Fruit fly (Drosophila melanogaster) whole organism, prepupa: ENCODE measurements around the gene PGAP5.

Experiments
- Blimp-1 ChIP-seq: fragments of 200-800 bp; sonication (Bioruptor generic); optimal IDR thresholded peaks from 3 replicates; lab custom pipeline; 2017; ENCODE audit warnings: missing biosample characterization, missing genetic modification characterization, mild to moderate bottlenecking, moderate library complexity, missing genetic modification reagents
- CG10631 ChIP-seq: fragments of 200-800 bp; sonication (Bioruptor generic); optimal IDR thresholded peaks from 2 replicates; lab custom pipeline; 2016; ENCODE audit warnings: missing biosample characterization, missing genetic modification characterization
- CG10669 ChIP-seq: fragments of 200-800 bp; sonication (Bioruptor generic); optimal IDR thresholded peaks from 3 replicates; lab custom pipeline; 2018; ENCODE audit warnings: missing biosample characterization, mild to moderate bottlenecking, missing genetic modification characterization, moderate library complexity
- CG11294 ChIP-seq: fragments of 200-800 bp; sonication (Bioruptor generic); IDR thresholded peaks from 2 replicates; pipeline ENCODE4 v1.3.6; 2022; ENCODE audit warnings: missing biosample characterization, missing genetic modification characterization
- CG11902 ChIP-seq: fragments of 200-800 bp; sonication (Bioruptor generic); optimal IDR thresholded peaks from 3 replicates; lab custom pipeline; 2016; ENCODE audit warnings: missing biosample characterization, missing genetic modification characterization
- CG15336 ChIP-seq: fragments of 200-800 bp; sonication (Bioruptor generic); IDR thresholded peaks from 2 replicates; pipeline ENCODE4 v1.3.6; 2022; ENCODE audit warnings: missing biosample characterization, missing genetic modification characterization
- CG3032 ChIP-seq: fragments of 200-800 bp; optimal IDR thresholded peaks from 2 replicates; lab custom pipeline; 2019; ENCODE audit warnings: missing biosample characterization, mild to moderate bottlenecking, missing genetic modification characterization, moderate library complexity
- CG31627 ChIP-seq: fragments of 200-800 bp; sonication (Bioruptor generic); optimal IDR thresholded peaks from 3 replicates; lab custom pipeline; 2016; ENCODE audit warnings: missing biosample characterization, missing genetic modification characterization
- CG32006 ChIP-seq: fragments of 200-800 bp; sonication (Bioruptor generic); optimal IDR thresholded peaks from 3 replicates; lab custom pipeline; 2017; ENCODE audit warnings: missing biosample characterization, mild to moderate bottlenecking, missing genetic modification characterization
- CG4318 ChIP-seq: fragments of 200-800 bp; sonication (Bioruptor generic); optimal IDR thresholded peaks from 3 replicates; lab custom pipeline; 2017; ENCODE audit warnings: missing biosample characterization, mild to moderate bottlenecking, missing genetic modification characterization
- CG6163 ChIP-seq: fragments of 200-800 bp; sonication (Bioruptor generic); IDR thresholded peaks from 3 replicates; pipeline ENCODE4 v1.3.6; 2022; ENCODE audit warnings: missing biosample characterization, missing genetic modification characterization
- CG6792 ChIP-seq: fragments of 200-800 bp; sonication (Bioruptor generic); optimal IDR thresholded peaks from 3 replicates; lab custom pipeline; 2016; ENCODE audit warnings: missing biosample characterization, missing genetic modification characterization
- CG6854 ChIP-seq: fragments of 200-800 bp; sonication (Bioruptor generic); optimal IDR thresholded peaks from 2 replicates; lab custom pipeline; 2017; ENCODE audit warnings: missing biosample characterization, mild to moderate bottlenecking, missing genetic modification characterization
- CG8119 ChIP-seq: fragments of 200-800 bp; sonication (Bioruptor generic); IDR thresholded peaks from 3 replicates; pipeline ENCODE4 v1.3.6; 2022; ENCODE audit warnings: missing biosample characterization, missing genetic modification characterization
- Eip78C ChIP-seq: fragments of 200-800 bp; sonication (Bioruptor generic); peaks from one replicate; lab custom pipeline; 2016; ENCODE audit warnings: missing biosample characterization, missing genetic modification characterization
- Gug ChIP-seq: fragments of 200-800 bp; sonication (Bioruptor generic); IDR thresholded peaks from 2 replicates; pipeline ENCODE4 v1.3.6; 2022; ENCODE audit warnings: missing biosample characterization, missing genetic modification characterization
- Hr4 ChIP-seq: fragments of 200-800 bp; sonication (Bioruptor generic); optimal IDR thresholded peaks from 3 replicates; lab custom pipeline; 2016; ENCODE audit warnings: missing biosample characterization, missing genetic modification characterization
- Met ChIP-seq: fragments of 200-800 bp; sonication (Bioruptor generic); optimal IDR thresholded peaks from 3 replicates; lab custom pipeline; 2016; ENCODE audit warnings: missing biosample characterization, missing genetic modification characterization
- Smox ChIP-seq: fragments of 200-800 bp; sonication (Bioruptor generic); optimal IDR thresholded peaks from 3 replicates; lab custom pipeline; 2016; ENCODE audit warnings: missing biosample characterization, missing genetic modification characterization
- Sox102F ChIP-seq: fragments of 200-800 bp; sonication (Bioruptor generic); optimal IDR thresholded peaks from 2 replicates; lab custom pipeline; 2016; ENCODE audit warnings: missing biosample characterization, mild to moderate bottlenecking, missing genetic modification characterization
- Sox14 ChIP-seq: fragments of 200-800 bp; sonication (Bioruptor generic); optimal IDR thresholded peaks from 3 replicates; lab custom pipeline; 2016; ENCODE audit warnings: missing biosample characterization, missing genetic modification characterization
- achi ChIP-seq: fragments of 200-800 bp; sonication (Bioruptor generic); optimal IDR thresholded peaks from 3 replicates; lab custom pipeline; 2016; ENCODE audit warnings: missing biosample characterization, missing genetic modification characterization
- acj6 ChIP-seq: fragments of 200-800 bp; sonication (Bioruptor generic); optimal IDR thresholded peaks from 3 replicates; lab custom pipeline; 2016; ENCODE audit warnings: missing biosample characterization, missing genetic modification characterization
- dac ChIP-seq: fragments of 200-800 bp; sonication (Bioruptor generic); optimal IDR thresholded peaks from 2 replicates; lab custom pipeline; 2017; ENCODE audit warnings: missing biosample characterization, mild to moderate bottlenecking, missing genetic modification characterization
- eg ChIP-seq: fragments of 200-800 bp; sonication (Bioruptor generic); IDR thresholded peaks from 3 replicates; pipeline ENCODE4 v1.3.6; 2022; ENCODE audit warnings: missing biosample characterization, missing genetic modification characterization
- fd59A ChIP-seq: fragments of 200-800 bp; sonication (Bioruptor generic); optimal IDR thresholded peaks from 2 replicates; lab custom pipeline; 2017; ENCODE audit warnings: missing biosample characterization, mild to moderate bottlenecking, missing genetic modification characterization, missing genetic modification reagents
- fkh ChIP-seq: fragments of 200-800 bp; sonication (Bioruptor generic); optimal IDR thresholded peaks from 3 replicates; lab custom pipeline; 2017; ENCODE audit warnings: missing biosample characterization, mild to moderate bottlenecking, missing genetic modification characterization, moderate library complexity
- net ChIP-seq: fragments of 200-800 bp; sonication (Bioruptor generic); optimal IDR thresholded peaks from 3 replicates; lab custom pipeline; 2016; ENCODE audit warnings: missing biosample characterization, missing genetic modification characterization
- pdm3 ChIP-seq: fragments of 200-800 bp; sonication (Bioruptor generic); optimal IDR thresholded peaks from 3 replicates; lab custom pipeline; 2016; ENCODE audit warnings: missing biosample characterization, missing genetic modification characterization
- salr ChIP-seq, 2 experiments: fragments of 200-800 bp; sonication (Bioruptor generic); optimal IDR thresholded peaks; 3 replicates each; lab custom pipeline; 2016 to 2018; ENCODE audit warnings: missing biosample characterization in 2 of 2, missing genetic modification characterization in 2 of 2, mild to moderate bottlenecking in 1 of 2
- spab ChIP-seq: fragments of 200-800 bp; sonication (Bioruptor generic); optimal IDR thresholded peaks from 2 replicates; lab custom pipeline; 2017; ENCODE audit warnings: missing biosample characterization, mild to moderate bottlenecking, missing genetic modification characterization, missing genetic modification reagents
- vri ChIP-seq: fragments of 200-800 bp; sonication (Bioruptor generic); optimal IDR thresholded peaks from 3 replicates; lab custom pipeline; 2016; ENCODE audit warnings: missing biosample characterization, mild to moderate bottlenecking, missing genetic modification characterization

Gene PGAP5

dm6 chr2L:8164219-8164618, 34.5 kb upstream of the PGAP5 start (continued):
- TF ChIP-seq Met (GFP tag; lab: Kevin White, UChicago) (peak; percentile 32), vri (GFP tag; lab: Kevin White, UChicago) (peak; percentile 49), CG31627 (GFP tag; lab: Kevin White, UChicago) (no peak), Blimp-1 (peak; percentile 11), dac (GFP tag; lab: Kevin White, UChicago) (no peak), CG6854 (GFP tag; lab: Kevin White, UChicago) (no peak)

DNA sequence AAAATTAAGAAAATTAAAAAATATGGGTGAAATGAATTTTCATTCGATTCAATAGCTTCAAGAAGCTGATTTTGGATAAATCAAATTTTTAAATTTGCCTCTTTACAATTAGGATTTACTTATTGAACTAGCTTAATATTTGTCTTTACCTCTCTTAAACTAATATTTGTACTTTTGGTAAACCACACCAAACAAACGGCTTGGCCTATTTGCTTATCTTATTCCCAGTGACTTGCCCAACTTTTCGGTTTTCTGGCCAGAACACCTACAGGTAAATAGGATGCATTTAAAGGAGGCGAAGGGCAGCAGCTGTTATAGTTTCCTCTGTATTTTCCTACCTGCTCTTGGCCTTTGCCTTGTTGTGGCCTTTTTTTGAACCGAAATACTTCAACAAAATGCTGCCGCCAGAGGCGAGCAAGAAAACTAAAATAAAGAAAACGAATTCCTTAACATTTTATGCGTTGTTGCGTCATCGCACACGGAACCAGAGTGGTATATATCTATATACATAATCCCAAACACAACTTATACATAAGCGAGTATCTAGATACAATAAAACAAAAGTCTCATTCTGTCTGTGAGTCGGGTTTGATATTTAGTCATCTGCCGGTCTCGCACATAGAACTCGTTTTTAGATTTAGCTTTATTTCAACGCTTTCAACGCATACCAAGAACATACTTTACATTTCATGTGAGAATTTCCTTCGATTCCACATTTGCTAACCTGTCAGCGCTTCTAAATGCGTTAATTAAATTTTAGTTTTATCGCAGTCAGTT, 32.7 kb upstream of the PGAP5 start:
- TF ChIP-seq spab (GFP tag; lab: Kevin White, UChicago) (no peak), fkh (peak; percentile 57), Eip78C (GFP tag; lab: Kevin White, UChicago) (peak; percentile 2)
- TF ChIP-seq, all 60 proteins: peak for 2

dm6 chr2L:8168075-8168474, 30.6 kb upstream of the PGAP5 start:
- TF ChIP-seq pdm3 (GFP tag; lab: Kevin White, UChicago) (peak; percentile 16), Eip78C (GFP tag; lab: Kevin White, UChicago) (peak; percentile 56), CG6163 (GFP tag; lab: Robert Waterston, UW) (0 out of 3 replicates have a peak, but pooled peaks have one; percentile 35), CG8119 (peak; percentile 38; the same call in 2 of the 3 replicates), eg (peak; percentile 49; the same call in 2 of the 3 replicates), CG6792 (GFP tag; lab: Kevin White, UChicago) (no peak), Hr4 (GFP tag; lab: Kevin White, UChicago) (peak; percentile 53), Sox102F (no peak), CG15336 (GFP tag; lab: Robert Waterston, UW) (peak; percentile 47), spab (GFP tag; lab: Kevin White, UChicago) (no peak), acj6 (no peak), CG32006 (GFP tag; lab: Kevin White, UChicago) (peak; percentile 64), net (GFP tag; lab: Kevin White, UChicago) (peak; percentile 40)

dm6 chr2L:8170600-8171182, 28.0 kb upstream of the PGAP5 start:
- TF ChIP-seq CG10669 (GFP tag; lab: Kevin White, UChicago), result no peak
- no peak for TF ChIP-seq Smox (GFP tag; lab: Kevin White, UChicago)
- no peak for TF ChIP-seq Sox14 (GFP tag; lab: Kevin White, UChicago)
- TF ChIP-seq salr (GFP tag; optimal IDR thresholded peaks at IDR 0.05; lab: Kevin White, UChicago), result no peak
- no peak for TF ChIP-seq CG11294 (GFP tag; lab: Robert Waterston, UW)
- TF ChIP-seq fkh, result no peak
- no peak for TF ChIP-seq CG10631 (GFP tag; lab: Kevin White, UChicago)
- no peak for TF ChIP-seq Sox102F
- TF ChIP-seq fd59A (GFP tag; lab: Kevin White, UChicago), result no peak
- TF ChIP-seq CG32006 (GFP tag; lab: Kevin White, UChicago), result no peak
- no peak for TF ChIP-seq CG3032 (tag; lab: Kevin White, UChicago)
- TF ChIP-seq Gug (GFP tag; lab: Robert Waterston, UW), result no peak
- TF ChIP-seq CG4318, result no peak

DNA sequence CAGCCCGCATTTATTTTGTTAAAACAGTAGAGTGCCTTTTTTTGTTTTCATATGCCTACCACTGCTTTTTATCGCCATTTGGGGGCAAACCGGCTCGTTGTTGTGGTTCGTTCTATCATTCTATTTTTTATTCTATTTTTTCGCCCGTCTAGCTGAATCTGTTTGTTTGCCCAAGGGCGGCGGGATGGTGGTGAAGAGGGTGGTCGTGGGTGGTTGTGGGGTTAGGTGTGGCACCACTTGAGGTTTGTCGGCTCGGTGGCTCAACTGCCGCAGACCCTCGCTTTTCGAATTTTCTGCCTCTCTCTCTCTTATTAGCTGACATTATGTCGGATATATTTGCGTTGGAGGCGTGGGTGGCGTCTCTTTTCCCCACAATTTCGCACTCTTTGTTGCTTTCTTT, 27.1 kb upstream of the PGAP5 start:
- TF ChIP-seq achi (GFP tag; lab: Kevin White, UChicago) (no peak), CG15336 (GFP tag; lab: Robert Waterston, UW) (peak; percentile 23; the same call in 1 of the 2 replicates), Sox14 (GFP tag; lab: Kevin White, UChicago) (peak; percentile 24), CG6163 (GFP tag; lab: Robert Waterston, UW) (0 out of 3 replicates have a peak, but pooled peaks have one; percentile 44), CG11902 (GFP tag; lab: Kevin White, UChicago) (no peak)
